Fruit fly (Drosophila melanogaster): ENCODE results near the gene LysP.

Gene LysP

dm6 chr3L:1204674-1205547, 13.6 kb downstream of the LysP start, which contains the start of gene CG9119 (continued):
- TF ChIP-seq sens-2 (GFP tag; IDR thresholded peaks at IDR 0.05) (no peak), Dip3 (GFP tag; optimal IDR thresholded peaks at IDR 0.05) (peak; percentile 80), CkIIα-i1 (GFP tag; IDR thresholded peaks at IDR 0.05) (no peak), CG9609 (GFP tag; optimal IDR thresholded peaks at IDR 0.05) (peak; percentile 61), CG2199 (GFP tag; IDR thresholded peaks at IDR 0.05) (no peak), CG32532 (GFP tag; IDR thresholded peaks at IDR 0.05) (no peak; the same call in none of the 2 replicates), tx (GFP tag; optimal IDR thresholded peaks at IDR 0.05) (peak; percentile 49)

- no peak for TF ChIP-seq ara (GFP tag; IDR thresholded peaks at IDR 0.05)
- no peak for TF ChIP-seq Taf1 (GFP tag; IDR thresholded peaks at IDR 0.05)
- TF ChIP-seq CG34224 (GFP tag; IDR thresholded peaks at IDR 0.05; ENCODE audit: partially characterized antibody) = no peak
- TF ChIP-seq lab (GFP tag; optimal IDR thresholded peaks at IDR 0.05) = peak; percentile 26
- TF ChIP-seq CG3163 (GFP tag; optimal IDR thresholded peaks at IDR 0.05) = no peak
- no peak for TF ChIP-seq CG10543 (GFP tag; optimal IDR thresholded peaks at IDR 0.05)
- no peak for TF ChIP-seq CG18599 (GFP tag; optimal IDR thresholded peaks at IDR 0.05)
- 0 out of 2 replicates have a peak, but pooled peaks have one; percentile 30 for TF ChIP-seq unc-4 (GFP tag; IDR thresholded peaks at IDR 0.05; ENCODE audit: partially characterized antibody)
- TF ChIP-seq H15 (GFP tag; IDR thresholded peaks at IDR 0.05) = no peak
- TF ChIP-seq row (GFP tag; IDR thresholded peaks at IDR 0.05) = peak; percentile 14; the same call in 1 of the 3 replicates
- TF ChIP-seq toy (GFP tag; IDR thresholded peaks at IDR 0.05) = 0 out of 2 replicates have a peak, but pooled peaks have one; percentile 14
- no peak for TF ChIP-seq ken (GFP tag; IDR thresholded peaks at IDR 0.05)
- TF ChIP-seq Atf6 (GFP tag; IDR thresholded peaks at IDR 0.05) = peak; percentile 48; the same call in 1 of the 2 replicates
- TF ChIP-seq sim (GFP tag; IDR thresholded peaks at IDR 0.05) = no peak
- TF ChIP-seq CG15269 (tag; optimal IDR thresholded peaks at IDR 0.05) = no peak
- TF ChIP-seq C15 (GFP tag; IDR thresholded peaks at IDR 0.05) = no peak
- peak; percentile 29 for TF ChIP-seq CG2120 (GFP tag; optimal IDR thresholded peaks at IDR 0.05)
- TF ChIP-seq gt (GFP tag; IDR thresholded peaks at IDR 0.05) = no peak
- TF ChIP-seq chinmo (GFP tag; IDR thresholded peaks at IDR 0.05; ENCODE audit: partially characterized antibody) = peak; percentile 35; the same call in 1 of the 4 replicates
- TF ChIP-seq CG8478 (optimal IDR thresholded peaks at IDR 0.05) = no peak
- no peak for TF ChIP-seq usp (GFP tag; optimal IDR thresholded peaks at IDR 0.05)
- no peak for TF ChIP-seq tgo (GFP tag; IDR thresholded peaks at IDR 0.05)
- no peak for TF ChIP-seq CG17385 (GFP tag; optimal IDR thresholded peaks at IDR 0.05)
- no peak for TF ChIP-seq Hr3 (GFP tag; optimal IDR thresholded peaks at IDR 0.05)
- TF ChIP-seq CG15073 (GFP tag; optimal IDR thresholded peaks at IDR 0.05) = no peak
- TF ChIP-seq CG7357 (GFP tag; IDR thresholded peaks at IDR 0.05) = no peak
- no peak for TF ChIP-seq slbo (GFP tag; IDR thresholded peaks at IDR 0.05)
- TF ChIP-seq CG9215 (GFP tag; IDR thresholded peaks at IDR 0.05) = no peak
- peak; percentile 36 for TF ChIP-seq Hr39 (optimal IDR thresholded peaks at IDR 0.05)
- no peak for TF ChIP-seq ftz-f1 (GFP tag; optimal IDR thresholded peaks at IDR 0.05)
- TF ChIP-seq ash1 (GFP tag; optimal IDR thresholded peaks at IDR 0.05) = no peak
- no peak for TF ChIP-seq zen2 (GFP tag; IDR thresholded peaks at IDR 0.05; ENCODE audit: partially characterized antibody)
- peak; percentile 87 for TF ChIP-seq z (GFP tag; IDR thresholded peaks at IDR 0.05)
- TF ChIP-seq nom (GFP tag; optimal IDR thresholded peaks at IDR 0.05) = no peak
- TF ChIP-seq crp (GFP tag; optimal IDR thresholded peaks at IDR 0.05) = peak in 1 of 2 experiments; percentile 36
- TF ChIP-seq ap (GFP tag; IDR thresholded peaks at IDR 0.05) = no peak
- TF ChIP-seq Ada2b (GFP tag; IDR thresholded peaks at IDR 0.05) = no peak
- TF ChIP-seq knrl (GFP tag; IDR thresholded peaks at IDR 0.05; ENCODE audit: partially characterized antibody) = no peak
- no peak for TF ChIP-seq Chrac-16 (GFP tag; optimal IDR thresholded peaks at IDR 0.05)
- TF ChIP-seq dysf (GFP tag; IDR thresholded peaks at IDR 0.05) = peak; percentile 37; the same call in 1 of the 3 replicates
- no peak for TF ChIP-seq gce (GFP tag; IDR thresholded peaks at IDR 0.05)
Measured at dm6 chr3L:1203855-1204431, 14.6 kb downstream of the LysP start.
